Worm (Caenorhabditis elegans): ENCODE measurements around the gene snt-5.

DNA sequence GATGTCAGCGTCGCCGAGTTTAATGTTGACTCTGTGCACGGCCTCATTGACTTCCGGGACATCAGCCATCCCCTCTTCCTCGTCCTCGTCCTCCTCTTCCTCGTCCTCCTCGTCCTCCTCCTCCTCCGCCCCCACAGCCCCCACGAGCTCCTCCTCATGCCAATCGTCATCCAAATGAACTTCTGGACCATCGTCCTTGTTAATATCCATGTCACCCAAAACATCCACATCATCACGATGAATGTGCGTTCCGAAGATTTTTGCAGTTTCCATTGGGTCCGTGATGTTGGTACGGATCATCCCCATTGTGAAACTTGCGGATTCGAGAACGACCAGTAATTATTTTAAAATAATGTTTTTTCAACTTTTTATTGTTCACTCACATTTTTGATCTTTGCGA, 23.0 kb upstream of the snt-5 start:
- TF ChIP-seq ztf-29 (GFP tag; IDR thresholded peaks at IDR 0.05) (no peak), ztf-23 (GFP tag; IDR thresholded peaks at IDR 0.05) (no peak), flt-1 (GFP tag; IDR thresholded peaks at IDR 0.05) (no peak), ref-1 (GFP tag; conservative IDR thresholded peaks at IDR 0.05) (no peak), klf-2 (GFP tag; conservative IDR thresholded peaks at IDR 0.05) (no peak), cog-1 (tag; optimal IDR thresholded peaks at IDR 0.05) (no peak), T22C8.4 (GFP tag; IDR thresholded peaks at IDR 0.05) (no peak), tab-1 (GFP tag; IDR thresholded peaks at IDR 0.05) (no peak)

Measured in whole organism, midembryonic.